Fruit fly (Drosophila melanogaster) whole organism, adult: ENCODE measurements around the gene CG42581.

Experiments
- CG1620 ChIP-seq: fragments of 200-800 bp; sonication (Bioruptor generic); optimal IDR thresholded peaks from 2 replicates; lab custom pipeline; 2016; ENCODE audit warnings: missing biosample characterization, missing genetic modification characterization
- Mnt ChIP-seq: fragments of 200-800 bp; sonication (Bioruptor generic); optimal IDR thresholded peaks from 2 replicates; lab custom pipeline; 2016; ENCODE audit warnings: missing biosample characterization, mild to moderate bottlenecking, missing genetic modification characterization
- pad ChIP-seq: fragments of 200-800 bp; sonication (Bioruptor generic); optimal IDR thresholded peaks from 3 replicates; lab custom pipeline; 2017; ENCODE audit warnings: missing biosample characterization, missing genetic modification characterization, mild to moderate bottlenecking, moderate library complexity, missing genetic modification reagents

- no peak for TF ChIP-seq pad (GFP tag; lab: Kevin White, UChicago)
- TF ChIP-seq CG1620 (GFP tag; lab: Kevin White, UChicago): no peak
- TF ChIP-seq Mnt (GFP tag; lab: Kevin White, UChicago): no peak
These were observed 25.9 kb upstream of the CG42581 start, which contains the start of gene CG34331 for dm6 chrX:20122153-20122552.
